Worm (Caenorhabditis elegans) whole organism, dauer: ENCODE measurements around the gene sri-30.

ENCODE experiments used
- unc-62 ChIP-seq: sonication (generic microtip); optimal IDR thresholded peaks from 2 replicates; lab custom pipeline; 2017; ENCODE audit warnings: missing biosample characterization, missing genetic modification reagents, missing genetic modification characterization

The sri-30 gene

DNA sequence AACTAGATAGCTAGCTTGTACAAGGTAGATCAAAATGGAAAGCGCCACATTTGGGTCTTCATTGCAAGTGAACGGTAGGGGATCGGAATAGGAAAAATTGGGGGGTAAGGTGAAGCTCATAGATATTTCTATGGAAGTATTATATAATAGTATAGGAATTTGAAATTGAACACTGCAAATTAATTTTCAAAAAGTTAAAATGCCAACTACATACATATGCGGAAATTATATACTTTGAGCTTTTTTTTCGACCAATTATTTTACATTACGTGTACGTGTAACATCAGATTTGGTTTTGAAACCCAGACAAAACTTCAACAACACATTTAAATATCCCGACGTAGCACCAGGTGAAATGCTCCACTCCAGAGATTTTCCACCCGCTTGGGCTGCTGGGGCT is 50.1 kb downstream of the sri-30 start, which contains the start of gene srg-23:
Gene srg-23, minus strand, starts transcription at position 101 of the 400 bp plus-strand sequence.
- no peak for TF ChIP-seq unc-62

DNA sequence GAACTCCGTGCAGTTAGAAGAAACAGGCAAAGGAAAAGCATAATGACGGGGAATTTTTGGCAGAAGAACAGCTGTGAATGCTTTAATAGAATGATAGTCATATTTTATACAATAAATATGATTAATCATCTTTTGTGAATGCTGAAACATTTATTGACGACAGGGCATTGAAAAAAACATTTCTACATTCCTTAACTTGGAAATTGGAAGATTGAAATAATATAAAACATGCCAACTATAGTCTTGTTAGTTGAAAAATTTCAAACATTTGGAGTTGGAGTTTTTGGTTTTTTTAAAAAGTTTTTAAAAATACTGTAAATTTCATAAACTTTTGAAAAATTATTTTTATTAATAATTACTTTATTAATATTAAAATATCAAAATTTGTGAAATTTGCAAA is 50.9 kb downstream of the sri-30 start, which contains the start of gene Y25C1A.14:
Gene Y25C1A.14, minus strand, starts transcription at position 101 of the 400 bp plus-strand sequence.
- TF ChIP-seq unc-62, result no peak
